Fruit fly (Drosophila melanogaster): ENCODE data around the gene CG6867.

dm6 chrX:18063144-18063772 lies 39.6 kb downstream of the CG6867 start, which contains the start of gene Sh:
- no peak for TF ChIP-seq EcR (GFP tag; optimal IDR thresholded peaks at IDR 0.05)
- TF ChIP-seq CG8478 (optimal IDR thresholded peaks at IDR 0.05), result no peak
